Worm (Caenorhabditis elegans) whole organism, mixed stage, embryonic: ENCODE results near the gene ddo-2.

ENCODE experiments used
- M03D4.4 ChIP-seq: sonication (generic microtip); optimal IDR thresholded peaks from 2 replicates; lab custom pipeline; 2017; ENCODE audit warnings: mild to moderate bottlenecking, missing genetic modification characterization, missing compliant biosample characterization
- bed-3 ChIP-seq: fragments of 200-800 bp; sonication (Bioruptor generic); optimal IDR thresholded peaks from 3 replicates; lab custom pipeline; 2018; ENCODE audit warnings: mild to moderate bottlenecking, missing genetic modification characterization, moderate library complexity, missing compliant biosample characterization
- blmp-1 ChIP-seq: fragments of 150-350 bp; optimal IDR thresholded peaks from 2 replicates; lab custom pipeline; 2014; ENCODE audit warnings: missing biosample characterization, missing genetic modification characterization
- ceh-43 ChIP-seq: fragments of 200-800 bp; sonication (Bioruptor generic); optimal IDR thresholded peaks from 2 replicates; lab custom pipeline; 2018; ENCODE audit warnings: mild to moderate bottlenecking, missing genetic modification characterization, moderate library complexity, missing compliant biosample characterization
- ceh-83 ChIP-seq: fragments of 200-800 bp; sonication (Bioruptor generic); optimal IDR thresholded peaks from 2 replicates; lab custom pipeline; 2018; ENCODE audit warnings: mild to moderate bottlenecking, missing genetic modification characterization, missing compliant biosample characterization
- ces-1 ChIP-seq: fragments of 150-350 bp; optimal IDR thresholded peaks from 2 replicates; lab custom pipeline; 2014; ENCODE audit warnings: missing biosample characterization, missing genetic modification reagents, missing genetic modification characterization
- cnd-1 ChIP-seq: fragments of 200-800 bp; sonication (Bioruptor generic); optimal IDR thresholded peaks from 2 replicates; lab custom pipeline; 2018; ENCODE audit warnings: mild to moderate bottlenecking, missing genetic modification characterization, missing compliant biosample characterization
- drap-1 ChIP-seq: fragments of 200-800 bp; sonication (Bioruptor generic); optimal IDR thresholded peaks from 3 replicates; lab custom pipeline; 2018; ENCODE audit warnings: mild to moderate bottlenecking, missing genetic modification characterization, missing compliant biosample characterization
- elt-1 ChIP-seq: sonication (generic microtip); optimal IDR thresholded peaks from 2 replicates; lab custom pipeline; 2017; ENCODE audit warnings: missing genetic modification characterization, mild to moderate bottlenecking, missing compliant biosample characterization, antibody characterized with exemption, moderate library complexity, borderline replicate concordance; ENCODE audit not compliant: insufficient read depth
- elt-3 ChIP-seq: fragments of 150-350 bp; optimal IDR thresholded peaks from 2 replicates; lab custom pipeline; 2014; ENCODE audit warnings: missing biosample characterization, missing genetic modification characterization
- flh-1 ChIP-seq: fragments of 200-800 bp; sonication (Bioruptor generic); optimal IDR thresholded peaks from 2 replicates; lab custom pipeline; 2018; ENCODE audit warnings: mild to moderate bottlenecking, missing genetic modification characterization, moderate library complexity, missing compliant biosample characterization
- ham-2 ChIP-seq: fragments of 200-800 bp; sonication (Bioruptor generic); optimal IDR thresholded peaks from 2 replicates; lab custom pipeline; 2018; ENCODE audit warnings: mild to moderate bottlenecking, missing genetic modification characterization, missing compliant biosample characterization
- hlh-1 ChIP-seq: fragments of 150-350 bp; optimal IDR thresholded peaks from 2 replicates; lab custom pipeline; 2014; ENCODE audit warnings: missing biosample characterization, missing genetic modification reagents, missing genetic modification characterization
- lin-13 ChIP-seq: fragments of 150-350 bp; optimal IDR thresholded peaks from 2 replicates; lab custom pipeline; 2014; ENCODE audit warnings: missing biosample characterization, missing genetic modification characterization
- lin-32 ChIP-seq: fragments of 200-800 bp; sonication (Bioruptor generic); optimal IDR thresholded peaks from 2 replicates; lab custom pipeline; 2018; ENCODE audit warnings: mild to moderate bottlenecking, missing genetic modification characterization, missing compliant biosample characterization
- lsy-2 ChIP-seq: fragments of 150-350 bp; optimal IDR thresholded peaks from 2 replicates; lab custom pipeline; 2014; ENCODE audit warnings: missing biosample characterization, missing genetic modification characterization
- mab-5 ChIP-seq: fragments of 150-350 bp; optimal IDR thresholded peaks from 2 replicates; lab custom pipeline; 2014; ENCODE audit warnings: missing biosample characterization, missing genetic modification characterization
- mep-1 ChIP-seq: fragments of 150-350 bp; optimal IDR thresholded peaks from 2 replicates; lab custom pipeline; 2017; ENCODE audit warnings: missing biosample characterization, missing genetic modification reagents, missing genetic modification characterization, inconsistent platforms
- nhr-12 ChIP-seq: fragments of 150-350 bp; optimal IDR thresholded peaks from 2 replicates; lab custom pipeline; 2014; ENCODE audit warnings: missing biosample characterization, missing genetic modification characterization
- nhr-2 ChIP-seq: fragments of 150-350 bp; optimal IDR thresholded peaks from 2 replicates; lab custom pipeline; 2014; ENCODE audit warnings: missing biosample characterization, missing genetic modification characterization
- nhr-237 ChIP-seq: fragments of 150-350 bp; optimal IDR thresholded peaks from 2 replicates; lab custom pipeline; 2014; ENCODE audit warnings: missing biosample characterization, missing genetic modification characterization
- nhr-28 ChIP-seq: fragments of 150-350 bp; optimal IDR thresholded peaks from 2 replicates; lab custom pipeline; 2014; ENCODE audit warnings: missing biosample characterization, missing genetic modification characterization
- nhr-76 ChIP-seq: sonication (generic microtip); optimal IDR thresholded peaks from 2 replicates; lab custom pipeline; 2017; ENCODE audit warnings: missing biosample characterization, missing genetic modification characterization
- pha-4 ChIP-seq: fragments of 150-350 bp; optimal IDR thresholded peaks from 2 replicates; lab custom pipeline; 2018; ENCODE audit warnings: missing biosample characterization, missing genetic modification reagents, missing genetic modification characterization
- sem-2 ChIP-seq: fragments of 200-800 bp; sonication (Bioruptor generic); optimal IDR thresholded peaks from 2 replicates; lab custom pipeline; 2018; ENCODE audit warnings: mild to moderate bottlenecking, missing genetic modification characterization, missing compliant biosample characterization
- snpc-4 ChIP-seq: fragments of 150-350 bp; optimal IDR thresholded peaks from 2 replicates; lab custom pipeline; 2014; ENCODE audit warnings: missing biosample characterization, missing genetic modification characterization
- sptf-1 ChIP-seq: sonication (generic microtip); optimal IDR thresholded peaks from 2 replicates; lab custom pipeline; 2017; ENCODE audit warnings: mild to moderate bottlenecking, missing genetic modification characterization, moderate library complexity, missing compliant biosample characterization
- tbx-8 ChIP-seq: fragments of 200-800 bp; sonication (Bioruptor generic); optimal IDR thresholded peaks from 2 replicates; lab custom pipeline; 2018; ENCODE audit warnings: mild to moderate bottlenecking, missing genetic modification characterization, moderate library complexity, missing compliant biosample characterization
- unc-120 ChIP-seq: sonication (generic microtip); optimal IDR thresholded peaks from 2 replicates; lab custom pipeline; 2017; ENCODE audit warnings: missing genetic modification characterization, missing compliant biosample characterization; ENCODE audit not compliant: poor library complexity, severe bottlenecking
- zip-8 ChIP-seq: fragments of 150-350 bp; optimal IDR thresholded peaks from 2 replicates; lab custom pipeline; 2014; ENCODE audit warnings: missing biosample characterization, missing genetic modification characterization
- ztf-11 ChIP-seq: fragments of 150-350 bp; optimal IDR thresholded peaks from 2 replicates; lab custom pipeline; 2014; ENCODE audit warnings: missing biosample characterization, missing genetic modification characterization

The ddo-2 gene

ce11 chrV:7399202-7399601 is 36.3 kb downstream of the ddo-2 start, which contains the start of gene gst-41:
TSS of gene gst-41 (minus strand) at chrV:7399302.
- TF ChIP-seq mep-1 (tag; lab: Kevin White, UChicago), result no peak
- TF ChIP-seq lin-13 (tag; lab: Kevin White, UChicago), result no peak
- TF ChIP-seq cnd-1 (tag; lab: Kevin White, UChicago), result no peak
- no peak for TF ChIP-seq flh-1 (GFP tag; lab: Kevin White, UChicago)
- TF ChIP-seq nhr-12 (tag; lab: Kevin White, UChicago), result no peak
- no peak for TF ChIP-seq snpc-4
- no peak for TF ChIP-seq nhr-2
- TF ChIP-seq bed-3 (GFP tag; lab: Kevin White, UChicago), result no peak
- no peak for TF ChIP-seq drap-1 (GFP tag; lab: Kevin White, UChicago)
- TF ChIP-seq ces-1 (GFP tag; lab: Kevin White, UChicago), result no peak
- no peak for TF ChIP-seq ham-2
- no peak for TF ChIP-seq hlh-1 (tag; lab: Kevin White, UChicago)
- TF ChIP-seq ceh-83 (GFP tag; lab: Kevin White, UChicago), result no peak
- no peak for TF ChIP-seq pha-4 (tag; lab: Kevin White, UChicago)
- no peak for TF ChIP-seq elt-1 (tag; lab: Kevin White, UChicago)
- TF ChIP-seq tbx-8 (GFP tag; lab: Kevin White, UChicago), result no peak

ce11 chrV:7395359-7395758 is 40.1 kb downstream of the ddo-2 start, which contains the start of gene srx-9:
TSS of gene srx-9 (minus strand) at chrV:7395459.
- TF ChIP-seq unc-120 (tag; lab: Kevin White, UChicago) (no peak), zip-8 (peak; percentile 33)

ce11 chrV:7391933-7392332 is 43.6 kb downstream of the ddo-2 start, which contains the start of gene fbxa-105:
TSS of gene fbxa-105 (minus strand) at chrV:7392029.
- no peak for TF ChIP-seq mab-5 (tag; lab: Kevin White, UChicago)
- TF ChIP-seq, all 35 proteins: peak for 0

- no peak for TF ChIP-seq nhr-237 (tag; lab: Kevin White, UChicago)
- no peak for TF ChIP-seq M03D4.4 (tag; lab: Kevin White, UChicago)
- no peak for TF ChIP-seq snpc-4
- no peak for TF ChIP-seq nhr-12 (tag; lab: Kevin White, UChicago)
- no peak for TF ChIP-seq elt-3 (tag; lab: Kevin White, UChicago)
- TF ChIP-seq lin-13 (tag; lab: Kevin White, UChicago), result no peak
- no peak for TF ChIP-seq lin-32 (GFP tag; lab: Kevin White, UChicago)
- TF ChIP-seq unc-120 (tag; lab: Kevin White, UChicago), result no peak
- no peak for TF ChIP-seq cnd-1 (tag; lab: Kevin White, UChicago)
- TF ChIP-seq ceh-43 (GFP tag; lab: Kevin White, UChicago), result no peak
- TF ChIP-seq nhr-76 (tag; lab: Kevin White, UChicago), result no peak
- TF ChIP-seq, all 35 proteins: peak for 0
These were observed 45.7 kb downstream of the ddo-2 start, which contains the start of gene C02H6.1 for ce11 chrV:7389771-7390170. TSS of gene C02H6.1 (minus strand) at chrV:7389871.

- TF ChIP-seq sptf-1 (tag; lab: Kevin White, UChicago) (no peak), snpc-4 (no peak), hlh-1 (tag; lab: Kevin White, UChicago) (no peak), nhr-2 (no peak), elt-3 (tag; lab: Kevin White, UChicago) (no peak), sem-2 (no peak)
These were observed 47.8 kb downstream of the ddo-2 start, which contains the start of gene C02H6.3 for ce11 chrV:7387755-7388154. TSS of gene C02H6.3 (minus strand) at chrV:7387855.

ce11 chrV:7386052-7386573 is 49.4 kb downstream of the ddo-2 start, which contains the start of gene srp-6:
TSS of gene srp-6 (minus strand) at chrV:7386102.
- no peak for TF ChIP-seq ceh-83 (GFP tag; lab: Kevin White, UChicago)
- TF ChIP-seq ham-2, result no peak
- no peak for TF ChIP-seq nhr-12 (tag; lab: Kevin White, UChicago)
- TF ChIP-seq zip-8, result no peak
- no peak for TF ChIP-seq lsy-2 (tag; lab: Kevin White, UChicago)
- TF ChIP-seq hlh-1 (tag; lab: Kevin White, UChicago), result no peak
- TF ChIP-seq blmp-1, result no peak
- no peak for TF ChIP-seq nhr-2
- TF ChIP-seq ztf-11 (tag; lab: Kevin White, UChicago), result no peak
- no peak for TF ChIP-seq M03D4.4 (tag; lab: Kevin White, UChicago)
- no peak for TF ChIP-seq nhr-76 (tag; lab: Kevin White, UChicago)
- TF ChIP-seq snpc-4, result no peak
- no peak for TF ChIP-seq nhr-28 (tag; lab: Kevin White, UChicago)
- TF ChIP-seq flh-1 (GFP tag; lab: Kevin White, UChicago), result no peak
- no peak for TF ChIP-seq mep-1 (tag; lab: Kevin White, UChicago)
